Fruit fly (Drosophila melanogaster): Measurements from ENCODE around the gene Pi4KIIalpha.

DNA sequence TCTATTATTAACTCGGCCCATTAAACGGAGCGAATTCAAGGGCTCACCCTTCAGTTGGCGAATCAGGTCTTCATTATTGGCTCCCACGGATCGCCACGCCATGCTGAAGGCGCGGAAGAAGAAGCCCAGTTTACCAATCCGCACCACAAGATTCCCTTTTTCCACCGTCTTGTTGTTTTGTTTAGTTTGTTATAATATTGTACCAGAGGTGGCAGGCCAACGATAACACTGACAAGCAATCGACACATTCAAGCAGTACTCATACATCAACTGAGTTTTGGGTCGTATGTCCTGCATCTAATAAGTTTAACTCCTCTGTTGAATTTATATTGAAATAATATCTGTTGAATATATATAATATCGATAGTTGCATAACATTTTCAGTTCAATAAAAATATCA is 9.4 kb downstream of the Pi4KIIalpha start, which contains the start of gene Pcmt:
- no peak for TF ChIP-seq Hr39 (GFP tag; optimal IDR thresholded peaks at IDR 0.05)
- no peak for TF ChIP-seq Sox102F (GFP tag; optimal IDR thresholded peaks at IDR 0.05)
- TF ChIP-seq CG11762 (GFP tag; optimal IDR thresholded peaks at IDR 0.05; ENCODE audit: insufficient read depth): no peak
- TF ChIP-seq eg (GFP tag; IDR thresholded peaks at IDR 0.05): no peak
- TF ChIP-seq Smox (GFP tag; optimal IDR thresholded peaks at IDR 0.05): no peak

Data from whole organism, prepupa.